Worm (Caenorhabditis elegans): Measurements from ENCODE around the gene ZK105.8.

ZK105.8 gene

ce11 chrV:7734909-7735308, 10.6 kb downstream of the ZK105.8 start, which contains the start of gene clic-1:
Gene clic-1 (minus strand): TSS chrV:7734911.
- TF ChIP-seq nhr-28 (tag; optimal IDR thresholded peaks at IDR 0.05) (no peak), ceh-43 (GFP tag; optimal IDR thresholded peaks at IDR 0.05) (no peak), ces-1 (GFP tag; optimal IDR thresholded peaks at IDR 0.05) (peak; percentile 65), nhr-237 (tag; optimal IDR thresholded peaks at IDR 0.05) (peak; percentile 74), ceh-39 (tag; optimal IDR thresholded peaks at IDR 0.05) (peak; percentile 57), unc-62 (GFP tag; optimal IDR thresholded peaks at IDR 0.05) (peak; percentile 44), mep-1 (tag; optimal IDR thresholded peaks at IDR 0.05) (peak; percentile 85), mab-5 (tag; optimal IDR thresholded peaks at IDR 0.05) (peak; percentile 41), cnd-1 (tag; optimal IDR thresholded peaks at IDR 0.05) (peak; percentile 52), sem-2 (GFP tag; optimal IDR thresholded peaks at IDR 0.05) (no peak), ham-2 (GFP tag; optimal IDR thresholded peaks at IDR 0.05) (peak; percentile 54), lin-32 (GFP tag; optimal IDR thresholded peaks at IDR 0.05) (no peak), ztf-11 (tag; optimal IDR thresholded peaks at IDR 0.05) (no peak), lsy-2 (tag; optimal IDR thresholded peaks at IDR 0.05) (peak; percentile 56), pha-4 (tag; optimal IDR thresholded peaks at IDR 0.05) (peak; percentile 58), mls-2 (tag; optimal IDR thresholded peaks at IDR 0.05) (peak; percentile 32), hlh-1 (tag; optimal IDR thresholded peaks at IDR 0.05) (peak; percentile 77), nhr-76 (tag; optimal IDR thresholded peaks at IDR 0.05) (no peak), lin-13 (tag; optimal IDR thresholded peaks at IDR 0.05) (peak; percentile 30), nhr-12 (tag; optimal IDR thresholded peaks at IDR 0.05) (no peak), zip-8 (tag; optimal IDR thresholded peaks at IDR 0.05) (no peak), flh-1 (GFP tag; optimal IDR thresholded peaks at IDR 0.05) (no peak)

DNA sequence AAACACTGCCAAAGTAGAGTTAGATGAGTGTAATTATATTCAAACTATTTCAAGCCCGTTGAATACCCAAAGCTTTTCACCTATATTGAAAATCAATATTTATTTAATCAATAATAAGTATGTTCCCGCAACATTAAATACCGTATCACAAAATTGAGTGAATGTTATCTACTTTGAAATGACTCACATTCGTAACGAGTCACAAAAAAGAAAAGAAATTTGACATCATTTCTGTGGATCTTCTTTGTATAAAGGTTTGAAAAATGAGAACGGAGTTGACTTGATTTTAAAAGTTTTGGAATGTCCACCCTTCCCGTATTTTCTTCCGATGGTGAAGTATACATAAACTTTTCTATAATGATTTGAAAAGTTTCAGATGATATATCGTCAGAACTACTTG, 11.0 kb downstream of the ZK105.8 start, which contains the start of gene srr-10:
Gene srr-10, plus strand, starts transcription at position 301 of the 400 bp plus-strand sequence.
- TF ChIP-seq unc-120 (tag; optimal IDR thresholded peaks at IDR 0.05; ENCODE audit: poor library complexity, severe bottlenecking) (no peak), flh-1 (GFP tag; optimal IDR thresholded peaks at IDR 0.05) (no peak), ham-2 (GFP tag; optimal IDR thresholded peaks at IDR 0.05) (no peak), lin-13 (tag; optimal IDR thresholded peaks at IDR 0.05) (no peak), lin-32 (GFP tag; optimal IDR thresholded peaks at IDR 0.05) (no peak), pha-4 (tag; optimal IDR thresholded peaks at IDR 0.05) (no peak), mls-2 (tag; optimal IDR thresholded peaks at IDR 0.05) (no peak)

DNA sequence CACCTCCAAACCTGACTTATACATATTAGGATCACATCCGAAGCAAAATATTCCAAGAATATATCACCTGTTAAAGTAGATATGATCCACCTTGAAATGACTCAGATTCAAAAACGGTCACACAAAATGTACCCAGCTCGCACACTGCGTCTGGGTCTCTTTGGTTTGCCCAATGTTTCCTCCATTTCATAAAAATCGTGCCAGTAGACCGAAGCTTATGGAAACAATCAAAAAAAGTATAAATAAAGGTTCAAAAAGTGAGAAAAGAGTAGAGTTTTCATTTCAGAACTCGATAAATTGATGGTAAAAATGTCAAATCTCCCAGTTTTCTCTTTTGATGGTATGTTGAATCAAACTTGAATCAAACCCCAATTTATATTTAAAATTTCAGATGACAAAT, 13.4 kb downstream of the ZK105.8 start, which contains the start of gene srr-9:
Gene srr-9, plus strand, starts transcription at position 301 of the 400 bp plus-strand sequence.
- no peak for TF ChIP-seq mab-5 (tag; optimal IDR thresholded peaks at IDR 0.05)
- no peak for TF ChIP-seq nhr-12 (tag; optimal IDR thresholded peaks at IDR 0.05)
- no peak for TF ChIP-seq ztf-11 (tag; optimal IDR thresholded peaks at IDR 0.05)
- TF ChIP-seq ceh-83 (GFP tag; optimal IDR thresholded peaks at IDR 0.05): no peak
- TF ChIP-seq cnd-1 (tag; optimal IDR thresholded peaks at IDR 0.05): no peak
- no peak for TF ChIP-seq ceh-39 (tag; optimal IDR thresholded peaks at IDR 0.05)
- no peak for TF ChIP-seq zip-8 (tag; optimal IDR thresholded peaks at IDR 0.05)
- TF ChIP-seq mls-2 (tag; optimal IDR thresholded peaks at IDR 0.05): no peak
- no peak for TF ChIP-seq elt-1 (tag; optimal IDR thresholded peaks at IDR 0.05; ENCODE audit: borderline replicate concordance, insufficient read depth)
- no peak for TF ChIP-seq ham-2 (GFP tag; optimal IDR thresholded peaks at IDR 0.05)
- TF ChIP-seq ces-1 (GFP tag; optimal IDR thresholded peaks at IDR 0.05): no peak
- TF ChIP-seq sptf-1 (tag; optimal IDR thresholded peaks at IDR 0.05): no peak
- TF ChIP-seq lin-13 (tag; optimal IDR thresholded peaks at IDR 0.05): no peak
- no peak for TF ChIP-seq nhr-28 (tag; optimal IDR thresholded peaks at IDR 0.05)
- no peak for TF ChIP-seq elt-3 (tag; optimal IDR thresholded peaks at IDR 0.05)

ce11 chrV:7739949-7740348, 15.7 kb downstream of the ZK105.8 start:
- TF ChIP-seq lsy-2 (tag; optimal IDR thresholded peaks at IDR 0.05) (no peak), nhr-2 (tag; optimal IDR thresholded peaks at IDR 0.05) (peak; percentile 25), nhr-28 (tag; optimal IDR thresholded peaks at IDR 0.05) (no peak), ces-1 (GFP tag; optimal IDR thresholded peaks at IDR 0.05) (peak; percentile 9)

DNA sequence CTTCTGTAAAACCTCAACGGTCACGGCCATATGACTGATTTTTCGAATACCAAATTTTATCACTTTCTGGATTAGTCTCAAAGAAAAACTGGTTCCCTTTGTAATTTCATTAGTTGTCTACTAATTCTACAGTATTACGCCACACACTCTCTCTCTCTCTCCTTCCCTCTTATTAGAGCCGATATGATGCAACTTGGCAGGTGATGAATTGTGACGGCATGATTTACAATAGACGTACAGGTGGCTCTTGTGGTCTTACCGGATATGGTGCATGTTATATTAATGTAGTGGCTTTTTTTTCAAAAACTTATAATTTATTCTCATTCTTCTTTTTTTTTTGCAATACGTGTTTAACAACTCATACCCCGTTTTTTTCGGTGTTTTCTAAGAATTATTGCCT, 17.6 kb downstream of the ZK105.8 start:
- TF ChIP-seq nhr-2 (tag; optimal IDR thresholded peaks at IDR 0.05): peak; percentile 100
- peak; percentile 77 for TF ChIP-seq zip-8 (tag; optimal IDR thresholded peaks at IDR 0.05)
- no peak for TF ChIP-seq nhr-237 (tag; optimal IDR thresholded peaks at IDR 0.05)
- peak; percentile 55 for TF ChIP-seq unc-62 (GFP tag; optimal IDR thresholded peaks at IDR 0.05)

- TF ChIP-seq nhr-237 (tag; optimal IDR thresholded peaks at IDR 0.05): no peak
- TF ChIP-seq ceh-39 (tag; optimal IDR thresholded peaks at IDR 0.05): no peak
- no peak for TF ChIP-seq elt-1 (tag; optimal IDR thresholded peaks at IDR 0.05; ENCODE audit: borderline replicate concordance, insufficient read depth)
- no peak for TF ChIP-seq tbx-8 (GFP tag; optimal IDR thresholded peaks at IDR 0.05)
- no peak for TF ChIP-seq sem-2 (GFP tag; optimal IDR thresholded peaks at IDR 0.05)
Observed at ce11 chrV:7742485-7742959, 18.2 kb downstream of the ZK105.8 start, which contains the start of gene fbxl-5. Gene fbxl-5 (plus strand): TSS chrV:7742909.

All from whole organism, mixed stage, embryonic.